Worm (Caenorhabditis elegans) whole organism, L4 larva: ENCODE results near the gene dpy-8.

Source experiments
- ceh-44 ChIP-seq: fragments of 200-800 bp; sonication (Bioruptor generic); IDR thresholded peaks from 2 replicates; pipeline ENCODE4 v1.3.6; 2022; ENCODE audit warnings: missing genetic modification reagents, missing genetic modification characterization, missing compliant biosample characterization
- lin-39 ChIP-seq: fragments of 150-350 bp; optimal IDR thresholded peaks from 2 replicates; lab custom pipeline; 2014; ENCODE audit warnings: missing biosample characterization, missing genetic modification reagents, missing genetic modification characterization
- unc-130 ChIP-seq: sonication (generic microtip); optimal IDR thresholded peaks from 2 replicates; lab custom pipeline; 2016; ENCODE audit warnings: missing genetic modification reagents, missing genetic modification characterization, missing compliant biosample characterization

- TF ChIP-seq lin-39 (tag; lab: Kevin White, UChicago) (no peak), unc-130 (GFP tag; lab: Kevin White, UChicago) (no peak), ceh-44 (GFP tag; lab: Robert Waterston, UW) (no peak)
Observed at ce11 chrX:5106187-5106694, 44.0 kb downstream of the dpy-8 start.
